Fruit fly (Drosophila melanogaster): Measurements from ENCODE around the gene Rb97D.
A peak's percentile ranks its signal among the peaks of the same experiment; 100 is the strongest.

Rb97D gene

dm6 chr3R:26923830-26924333 lies 48.3 kb upstream of the Rb97D start (continued):
- TF ChIP-seq CG11696 (GFP tag; IDR thresholded peaks at IDR 0.05) (peak; percentile 68), sens (GFP tag) (peak; percentile 85), CTCF (GFP tag; optimal IDR thresholded peaks at IDR 0.05) (peak; percentile 9), CG14965 (GFP tag; optimal IDR thresholded peaks at IDR 0.05; ENCODE audit: borderline replicate concordance) (no peak), CG6683 (GFP tag; optimal IDR thresholded peaks at IDR 0.05) (peak; percentile 28), HLH3B (GFP tag; IDR thresholded peaks at IDR 0.05) (peak; percentile 28; the same call in 1 of the 2 replicates), CG17359 (tag; optimal IDR thresholded peaks at IDR 0.05) (peak; percentile 57), C15 (GFP tag; IDR thresholded peaks at IDR 0.05) (0 out of 3 replicates have a peak, but pooled peaks have one; percentile 54), Dip3 (GFP tag; optimal IDR thresholded peaks at IDR 0.05) (no peak), CG7357 (GFP tag; IDR thresholded peaks at IDR 0.05) (0 out of 3 replicates have a peak, but pooled peaks have one; percentile 25), salm (tag; optimal IDR thresholded peaks at IDR 0.05) (peak; percentile 53), sr (GFP tag; IDR thresholded peaks at IDR 0.05) (peak; percentile 51; the same call in 2 of the 3 replicates), odd (GFP tag; optimal IDR thresholded peaks at IDR 0.05) (peak; percentile 54), CG32532 (GFP tag; IDR thresholded peaks at IDR 0.05) (peak; percentile 31; the same call in 1 of the 2 replicates), nmo (GFP tag; optimal IDR thresholded peaks at IDR 0.05) (peak; percentile 50), dmrt99B (tag; optimal IDR thresholded peaks at IDR 0.05) (peak; percentile 76), CG9817 (tag; optimal IDR thresholded peaks at IDR 0.05) (peak; percentile 27), croc (GFP tag; conservative IDR thresholded peaks at IDR 0.05) (0 out of 3 replicates have a peak, but pooled peaks have one; percentile 15), lbe (GFP tag; optimal IDR thresholded peaks at IDR 0.05) (peak; percentile 44), Pdp1 (GFP tag; optimal IDR thresholded peaks at IDR 0.05) (peak; percentile 16 to 48), CG15601 (tag; optimal IDR thresholded peaks at IDR 0.05) (peak; percentile 23), kah (GFP tag; optimal IDR thresholded peaks at IDR 0.05) (peak; percentile 32), CG18476 (GFP tag; optimal IDR thresholded peaks at IDR 0.05) (peak; percentile 16), CG13624 (GFP tag; optimal IDR thresholded peaks at IDR 0.05) (peak; percentile 50), NK7.1 (GFP tag; optimal IDR thresholded peaks at IDR 0.05) (peak; percentile 43), CG1233 (GFP tag; optimal IDR thresholded peaks at IDR 0.05) (peak; percentile 0), CG17568 (GFP tag; optimal IDR thresholded peaks at IDR 0.05) (peak; percentile 53), cwo (GFP tag; optimal IDR thresholded peaks at IDR 0.05) (peak; percentile 61), ap (GFP tag; IDR thresholded peaks at IDR 0.05) (0 out of 2 replicates have a peak, but pooled peaks have one; percentile 25), tap (tag; optimal IDR thresholded peaks at IDR 0.05) (peak; percentile 28), Dfd (GFP tag; optimal IDR thresholded peaks at IDR 0.05) (no peak), CG8089 (GFP tag; optimal IDR thresholded peaks at IDR 0.05) (no peak), CG13287 (GFP tag; IDR thresholded peaks at IDR 0.05; ENCODE audit: partially characterized antibody) (no peak), CG9932 (GFP tag; IDR thresholded peaks at IDR 0.05) (no peak), lmd (GFP tag; IDR thresholded peaks at IDR 0.05) (peak; percentile 44; the same call in 1 of the 2 replicates), CG31441 (GFP tag; IDR thresholded peaks at IDR 0.05) (peak; percentile 48), dpn (GFP tag; optimal IDR thresholded peaks at IDR 0.05) (peak in 1 of 2 experiments; percentile 2), sd (tag; optimal IDR thresholded peaks at IDR 0.05) (peak; percentile 4), CG2120 (GFP tag; optimal IDR thresholded peaks at IDR 0.05) (peak; percentile 4), bab2 (GFP tag; optimal IDR thresholded peaks at IDR 0.05) (peak; percentile 60), Meics (GFP tag; optimal IDR thresholded peaks at IDR 0.05) (peak; percentile 74), CG10654 (GFP tag; optimal IDR thresholded peaks at IDR 0.05) (peak; percentile 43), HHEX (GFP tag; optimal IDR thresholded peaks at IDR 0.05) (peak; percentile 69), sima (GFP tag; optimal IDR thresholded peaks at IDR 0.05) (peak; percentile 9), CG6854 (GFP tag; optimal IDR thresholded peaks at IDR 0.05) (peak; percentile 56), lola (GFP tag; optimal IDR thresholded peaks at IDR 0.05) (peak in 1 of 3 experiments; percentile 6), dysf (GFP tag; IDR thresholded peaks at IDR 0.05) (peak; percentile 29; the same call in 1 of the 3 replicates), mam (GFP tag; optimal IDR thresholded peaks at IDR 0.05) (peak; percentile 31), onecut (GFP tag; IDR thresholded peaks at IDR 0.05) (0 out of 2 replicates have a peak, but pooled peaks have one; percentile 33), MTF-1 (GFP tag; optimal IDR thresholded peaks at IDR 0.05; ENCODE audit: borderline replicate concordance) (peak; percentile 10)
